Worm (Caenorhabditis elegans) whole organism, young adult: Measurements from ENCODE around the gene C02D5.2.
A peak's percentile ranks its signal among the peaks of the same experiment; 100 is the strongest.

Experiments used
- B0019.2 ChIP-seq: fragments of 200-800 bp; sonication (Bioruptor generic); conservative IDR thresholded peaks from 2 replicates; pipeline ENCODE4 v1.3.6; 2022; ENCODE audit warnings: missing genetic modification reagents, missing genetic modification characterization, missing compliant biosample characterization
- B0336.3 ChIP-seq: fragments of 200-800 bp; sonication (Bioruptor generic); IDR thresholded peaks from 2 replicates; pipeline ENCODE4 v1.3.6; 2022; ENCODE audit warnings: missing genetic modification characterization, missing compliant biosample characterization
- F49E8.2 ChIP-seq: sonication (generic microtip); optimal IDR thresholded peaks from 3 replicates; lab custom pipeline; 2017; ENCODE audit warnings: missing genetic modification characterization, mild to moderate bottlenecking, missing compliant biosample characterization, antibody characterized with exemption, moderate library complexity; ENCODE audit not compliant: insufficient read depth
- F52B5.7 ChIP-seq: sonication (generic microtip); optimal IDR thresholded peaks from 2 replicates; lab custom pipeline; 2016; ENCODE audit warnings: mild to moderate bottlenecking, missing genetic modification characterization, missing compliant biosample characterization
- F57A8.1 ChIP-seq: fragments of 200-800 bp; sonication (Bioruptor generic); optimal IDR thresholded peaks from 2 replicates; lab custom pipeline; 2018; ENCODE audit warnings: mild to moderate bottlenecking, missing genetic modification characterization, moderate library complexity, missing compliant biosample characterization
- F57C9.4 ChIP-seq: sonication (generic microtip); optimal IDR thresholded peaks from 2 replicates; lab custom pipeline; 2017; ENCODE audit warnings: mild to moderate bottlenecking, missing genetic modification characterization, missing compliant biosample characterization
- Y56A3A.18 ChIP-seq: fragments of 200-800 bp; sonication (Bioruptor generic); IDR thresholded peaks from 2 replicates; pipeline ENCODE4 v1.3.6; 2022; ENCODE audit warnings: missing genetic modification reagents, missing genetic modification characterization, missing compliant biosample characterization
- Y79H2A.3 ChIP-seq: fragments of 200-800 bp; sonication (Bioruptor generic); conservative IDR thresholded peaks from 2 replicates; pipeline ENCODE4 v1.3.6; 2022; ENCODE audit warnings: missing genetic modification reagents, missing genetic modification characterization, missing compliant biosample characterization
- Y95B8A.8 ChIP-seq: fragments of 200-800 bp; sonication (Bioruptor generic); IDR thresholded peaks from 2 replicates; pipeline ENCODE4 v1.3.6; 2022; ENCODE audit warnings: missing genetic modification reagents, missing genetic modification characterization, missing compliant biosample characterization
- ZK185.1 ChIP-seq: sonication (generic microtip); optimal IDR thresholded peaks from 2 replicates; lab custom pipeline; 2016; ENCODE audit warnings: mild to moderate bottlenecking, missing genetic modification characterization, missing compliant biosample characterization; ENCODE audit not compliant: poor library complexity, severe bottlenecking
- ama-1 ChIP-seq, 3 experiments: fragments of 150-350 bp in 1 of 3; sonication (generic microtip) in 2 of 3; optimal IDR thresholded peaks; 2 replicates each; lab custom pipeline; 2014 to 2018; ENCODE audit warnings: missing biosample characterization in 2 of 3, missing genetic modification characterization in 2 of 3, missing genetic modification reagents in 2 of 3
- aptf-2 ChIP-seq: fragments of 200-800 bp; sonication (Bioruptor generic); conservative IDR thresholded peaks from 2 replicates; pipeline ENCODE4 v1.3.6; 2022; ENCODE audit warnings: missing genetic modification reagents, missing genetic modification characterization, missing compliant biosample characterization
- atf-7 ChIP-seq: sonication (generic microtip); optimal IDR thresholded peaks from 2 replicates; lab custom pipeline; 2017; ENCODE audit warnings: mild to moderate bottlenecking, missing genetic modification characterization, missing compliant biosample characterization
- attf-6 ChIP-seq: fragments of 200-800 bp; sonication (Bioruptor generic); IDR thresholded peaks from 2 replicates; pipeline ENCODE4 v1.3.6; 2022; ENCODE audit warnings: missing genetic modification reagents, missing genetic modification characterization, missing compliant biosample characterization
- ccch-3 ChIP-seq: fragments of 200-800 bp; sonication (Bioruptor generic); optimal IDR thresholded peaks from 2 replicates; lab custom pipeline; 2018; ENCODE audit warnings: mild to moderate bottlenecking, missing genetic modification characterization, missing compliant biosample characterization
- cebp-1 ChIP-seq, 2 experiments: fragments of 200-800 bp in 1 of 2; sonication (Bioruptor generic) in 1 of 2; sonication (generic microtip) in 1 of 2; IDR thresholded peaks in 1 of 2; optimal IDR thresholded peaks in 1 of 2; 2 replicates each; pipeline versions ENCODE4 v1.3.6 to Lab custom; 2017 to 2022; ENCODE audit warnings: missing compliant biosample characterization in 2 of 2, missing genetic modification characterization in 2 of 2, mild to moderate bottlenecking in 1 of 2, missing genetic modification reagents in 1 of 2, moderate library complexity in 1 of 2
- ceh-100 ChIP-seq: fragments of 200-800 bp; sonication (Bioruptor generic); IDR thresholded peaks from 2 replicates; pipeline ENCODE4 v1.3.6; 2022; ENCODE audit warnings: missing genetic modification reagents, missing genetic modification characterization, missing compliant biosample characterization
- ceh-40 ChIP-seq: fragments of 200-800 bp; sonication (Bioruptor generic); IDR thresholded peaks from 2 replicates; pipeline ENCODE4 v1.3.6; 2022; ENCODE audit warnings: missing genetic modification characterization, missing compliant biosample characterization
- ceh-91 ChIP-seq: fragments of 200-800 bp; sonication (Bioruptor generic); IDR thresholded peaks from 2 replicates; pipeline ENCODE4 v1.3.6; 2022; ENCODE audit warnings: missing genetic modification reagents, missing genetic modification characterization, missing compliant biosample characterization
- chd-7 ChIP-seq: sonication (generic microtip); optimal IDR thresholded peaks from 2 replicates; lab custom pipeline; 2016; ENCODE audit warnings: mild to moderate bottlenecking, missing genetic modification characterization, moderate library complexity, missing compliant biosample characterization
- die-1 ChIP-seq: sonication (generic microtip); optimal IDR thresholded peaks from 2 replicates; lab custom pipeline; 2016; ENCODE audit warnings: missing genotype, mild to moderate bottlenecking, missing genetic modification characterization, missing compliant biosample characterization
- dox-1 ChIP-seq: fragments of 200-800 bp; sonication (Bioruptor generic); IDR thresholded peaks from 2 replicates; pipeline ENCODE4 v1.3.6; 2022; ENCODE audit warnings: missing genetic modification reagents, missing genetic modification characterization, missing compliant biosample characterization
- dpff-1 ChIP-seq: sonication (generic microtip); optimal IDR thresholded peaks from 2 replicates; lab custom pipeline; 2017; ENCODE audit warnings: mild to moderate bottlenecking, missing genetic modification characterization, missing compliant biosample characterization
- egrh-3 ChIP-seq: fragments of 200-800 bp; sonication (Bioruptor generic); IDR thresholded peaks from 2 replicates; pipeline ENCODE4 v1.3.6; 2022; ENCODE audit warnings: missing genetic modification reagents, missing genetic modification characterization, missing compliant biosample characterization
- hmg-1.2 ChIP-seq: fragments of 200-800 bp; sonication (Bioruptor generic); IDR thresholded peaks from 2 replicates; pipeline ENCODE4 v1.3.6; 2022; ENCODE audit warnings: missing genetic modification reagents, missing genetic modification characterization, missing compliant biosample characterization
- hrde-1 ChIP-seq: sonication (generic microtip); optimal IDR thresholded peaks from 2 replicates; lab custom pipeline; 2016; ENCODE audit warnings: missing genetic modification characterization, mild to moderate bottlenecking, missing compliant biosample characterization, moderate library complexity, missing genotype, missing genetic modification reagents, borderline replicate concordance
- lin-26 ChIP-seq: fragments of 200-800 bp; sonication (Bioruptor generic); IDR thresholded peaks from 2 replicates; pipeline ENCODE4 v1.3.6; 2022; ENCODE audit warnings: missing genetic modification reagents, missing genetic modification characterization, missing compliant biosample characterization
- lin-54 ChIP-seq: fragments of 200-800 bp; sonication (Bioruptor generic); optimal IDR thresholded peaks from 2 replicates; lab custom pipeline; 2018; ENCODE audit warnings: mild to moderate bottlenecking, missing genetic modification characterization, missing compliant biosample characterization
- madf-3 ChIP-seq: fragments of 200-800 bp; sonication (Bioruptor generic); IDR thresholded peaks from 2 replicates; pipeline ENCODE4 v1.3.6; 2022; ENCODE audit warnings: missing genetic modification reagents, missing genetic modification characterization, missing compliant biosample characterization
- mel-28 ChIP-seq: sonication (generic microtip); optimal IDR thresholded peaks from 2 replicates; lab custom pipeline; 2016; ENCODE audit warnings: borderline replicate concordance, mild to moderate bottlenecking, missing genetic modification characterization, missing compliant biosample characterization
- nfya-1 ChIP-seq: sonication (generic microtip); optimal IDR thresholded peaks from 2 replicates; lab custom pipeline; 2017; ENCODE audit warnings: antibody characterized with exemption, missing compliant biosample characterization, missing genetic modification characterization, borderline replicate concordance; ENCODE audit not compliant: insufficient read depth
- nfya-2 ChIP-seq: fragments of 200-800 bp; sonication (Bioruptor generic); IDR thresholded peaks from 2 replicates; pipeline ENCODE4 v1.3.6; 2022; ENCODE audit warnings: missing genetic modification reagents, missing genetic modification characterization, missing compliant biosample characterization
- nhr-27 ChIP-seq: fragments of 200-800 bp; sonication (Bioruptor generic); optimal IDR thresholded peaks from 2 replicates; lab custom pipeline; 2018; ENCODE audit warnings: mild to moderate bottlenecking, missing genetic modification characterization, moderate library complexity, missing compliant biosample characterization
- nhr-80 ChIP-seq: sonication (generic microtip); optimal IDR thresholded peaks from 2 replicates; lab custom pipeline; 2016; ENCODE audit warnings: missing genetic modification characterization, missing compliant biosample characterization
- nhr-90 ChIP-seq: sonication (generic microtip); optimal IDR thresholded peaks from 2 replicates; lab custom pipeline; 2016; ENCODE audit warnings: missing genotype, mild to moderate bottlenecking, missing genetic modification characterization, missing compliant biosample characterization
- rec-8 ChIP-seq, 2 experiments: sonication (generic microtip); optimal IDR thresholded peaks; 2 replicates each; lab custom pipeline; 2016; ENCODE audit warnings: mild to moderate bottlenecking in 2 of 2, missing genetic modification characterization in 2 of 2, missing genetic modification reagents in 2 of 2, missing genotype in 2 of 2, missing biosample characterization in 1 of 2, missing compliant biosample characterization in 1 of 2, moderate library complexity in 1 of 2
- rpc-1 ChIP-seq, 2 experiments: fragments of 150-350 bp in 1 of 2; sonication (generic microtip) in 1 of 2; optimal IDR thresholded peaks; 2 replicates each; lab custom pipeline; 2014 to 2018; ENCODE audit warnings: missing biosample characterization in 1 of 2, missing genetic modification characterization in 1 of 2, missing genetic modification reagents in 1 of 2, missing genotype in 1 of 2
- snpc-1.3 ChIP-seq: sonication (generic microtip); optimal IDR thresholded peaks from 2 replicates; lab custom pipeline; 2017; ENCODE audit warnings: missing genetic modification characterization, mild to moderate bottlenecking, missing compliant biosample characterization, antibody characterized with exemption, moderate library complexity, missing genotype, missing genetic modification reagents; ENCODE audit not compliant: insufficient read depth
- somi-1 ChIP-seq: fragments of 200-800 bp; sonication (Bioruptor generic); optimal IDR thresholded peaks from 2 replicates; lab custom pipeline; 2018; ENCODE audit warnings: mild to moderate bottlenecking, missing genetic modification characterization, missing compliant biosample characterization
- zfh-2 ChIP-seq: fragments of 200-800 bp; sonication (Bioruptor generic); conservative IDR thresholded peaks from 2 replicates; pipeline ENCODE4 v1.3.6; 2022; ENCODE audit warnings: missing genetic modification reagents, missing genetic modification characterization, missing compliant biosample characterization
- ztf-22 ChIP-seq: fragments of 200-800 bp; sonication (Bioruptor generic); optimal IDR thresholded peaks from 2 replicates; lab custom pipeline; 2018; ENCODE audit warnings: mild to moderate bottlenecking, missing genetic modification characterization, moderate library complexity, missing compliant biosample characterization
- ztf-25 ChIP-seq: fragments of 200-800 bp; sonication (Bioruptor generic); IDR thresholded peaks from 2 replicates; pipeline ENCODE4 v1.3.6; 2022; ENCODE audit warnings: missing genetic modification reagents, missing genetic modification characterization, missing compliant biosample characterization

The C02D5.2 gene

DNA sequence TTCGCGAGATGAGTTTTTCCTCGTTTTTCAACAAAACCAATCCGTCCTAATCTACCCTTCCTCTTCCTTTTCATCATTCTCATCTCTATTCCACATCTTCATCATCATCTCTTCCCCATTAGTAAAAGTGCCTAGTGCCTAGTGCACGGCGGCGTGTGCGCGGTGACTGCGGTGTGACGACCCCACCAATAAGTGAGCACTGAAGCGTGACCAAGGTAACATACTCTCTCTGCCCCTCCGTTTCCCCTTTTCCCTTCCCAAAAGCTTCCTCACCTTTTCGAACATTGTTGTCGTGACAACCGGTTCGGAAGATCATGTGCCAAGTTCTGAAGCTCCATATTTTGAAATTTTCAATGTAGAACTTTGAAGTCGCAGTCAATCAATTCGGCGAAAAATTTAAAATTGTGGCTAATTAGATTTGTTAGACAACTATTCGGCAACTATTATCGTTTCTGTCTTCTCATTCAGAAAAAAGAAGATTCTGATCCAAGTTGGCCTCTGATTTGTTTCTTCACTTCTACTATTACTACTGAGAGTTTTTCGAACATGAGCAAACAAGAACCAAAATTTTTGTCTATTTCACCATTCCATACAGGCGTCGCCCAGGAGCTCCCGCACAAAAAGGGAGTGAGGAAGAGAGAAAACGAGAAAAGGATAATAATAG lies 44.7 kb upstream of the C02D5.2 start:
- TF ChIP-seq ZK185.1 (tag; lab: Kevin White, UChicago) (no peak), attf-6 (GFP tag; lab: Robert Waterston, UW) (no peak), nfya-2 (GFP tag; lab: Robert Waterston, UW) (no peak), dpff-1 (tag; lab: Kevin White, UChicago) (no peak), rpc-1 (optimal IDR thresholded peaks at IDR 0.05; lab: Kevin White, UChicago) (no peak), rpc-1 (tag; optimal IDR thresholded peaks at IDR 0.05; lab: Kevin White, UChicago) (no peak), atf-7 (no peak), Y95B8A.8 (GFP tag; lab: Robert Waterston, UW) (no peak), F57A8.1 (no peak), ceh-40 (GFP tag; lab: Robert Waterston, UW) (no peak), aptf-2 (GFP tag; lab: Robert Waterston, UW) (no peak), nhr-80 (no peak), ccch-3 (GFP tag; lab: Kevin White, UChicago) (no peak)

DNA sequence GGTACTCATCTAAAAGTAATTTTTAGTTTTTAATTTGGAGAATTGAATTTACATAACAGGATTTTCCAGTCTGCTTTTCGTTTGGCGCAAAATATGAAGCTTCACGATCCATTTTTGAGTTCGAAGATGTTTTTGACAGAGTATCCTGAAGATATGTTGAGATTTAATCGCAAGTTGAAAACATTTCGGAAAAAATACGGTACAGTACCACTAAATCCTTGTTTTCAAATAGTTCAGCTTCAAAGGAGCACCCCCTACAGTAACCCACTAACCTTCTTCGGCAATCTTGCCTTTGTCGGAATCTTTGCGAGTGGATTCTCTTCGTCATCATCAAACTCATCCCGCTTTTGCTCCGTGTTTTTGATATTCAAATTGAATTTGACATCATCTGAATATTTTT lies 38.1 kb upstream of the C02D5.2 start:
- TF ChIP-seq nfya-2 (GFP tag; lab: Robert Waterston, UW) (no peak), Y56A3A.18 (GFP tag; lab: Robert Waterston, UW) (0 out of 2 replicates have a peak, but pooled peaks have one; percentile 27), ccch-3 (GFP tag; lab: Kevin White, UChicago) (no peak), nhr-27 (tag; lab: Kevin White, UChicago) (no peak), dox-1 (GFP tag; lab: Robert Waterston, UW) (no peak), B0336.3 (GFP tag; lab: Robert Waterston, UW) (0 out of 2 replicates have a peak, but pooled peaks have one; percentile 47), madf-3 (GFP tag; lab: Robert Waterston, UW) (no peak), F57C9.4 (tag; lab: Kevin White, UChicago) (no peak), snpc-1.3 (tag; lab: Kevin White, UChicago) (no peak), somi-1 (GFP tag; lab: Kevin White, UChicago) (no peak), B0019.2 (GFP tag; lab: Robert Waterston, UW) (no peak), lin-54 (GFP tag; lab: Kevin White, UChicago) (no peak), mel-28 (tag; lab: Kevin White, UChicago) (no peak), ceh-91 (no peak), ceh-40 (GFP tag; lab: Robert Waterston, UW) (no peak), cebp-1 (GFP tag; IDR thresholded peaks at IDR 0.05; lab: Robert Waterston, UW) (no peak), cebp-1 (tag; optimal IDR thresholded peaks at IDR 0.05; lab: Kevin White, UChicago) (peak; percentile 12), F49E8.2 (tag; lab: Kevin White, UChicago) (no peak), ama-1 (optimal IDR thresholded peaks at IDR 0.05; lab: Kevin White, UChicago) (no peak), ama-1 (GFP tag; optimal IDR thresholded peaks at IDR 0.05; lab: Kevin White, UChicago) (no peak), F57A8.1 (no peak), nhr-90 (tag; lab: Kevin White, UChicago) (no peak), lin-26 (0 out of 2 replicates have a peak, but pooled peaks have one; percentile 24), ztf-25 (GFP tag; lab: Robert Waterston, UW) (no peak), chd-7 (tag; lab: Kevin White, UChicago) (peak; percentile 64), ceh-100 (GFP tag; lab: Robert Waterston, UW) (no peak), nfya-1 (tag; lab: Kevin White, UChicago) (no peak), hmg-1.2 (GFP tag; lab: Robert Waterston, UW) (no peak), rec-8 (tag; optimal IDR thresholded peaks at IDR 0.05; lab: Kevin White, UChicago) (no peak), F52B5.7 (tag; lab: Kevin White, UChicago) (no peak), die-1 (tag; lab: Kevin White, UChicago) (no peak), Y79H2A.3 (GFP tag; lab: Robert Waterston, UW) (no peak), egrh-3 (GFP tag; lab: Robert Waterston, UW) (no peak), ztf-22 (no peak), zfh-2 (GFP tag; lab: Robert Waterston, UW) (no peak), hrde-1 (tag; lab: Kevin White, UChicago) (no peak)
- TF ChIP-seq, all 124 proteins: peak for 5
